Worm (Caenorhabditis elegans) whole organism, mixed stage, embryonic: ENCODE data around the gene nep-10.

ENCODE experiments used
- M03D4.4 ChIP-seq: sonication (generic microtip); optimal IDR thresholded peaks from 2 replicates; lab custom pipeline; 2017; ENCODE audit warnings: mild to moderate bottlenecking, missing genetic modification characterization, missing compliant biosample characterization
- bed-3 ChIP-seq: fragments of 200-800 bp; sonication (Bioruptor generic); optimal IDR thresholded peaks from 3 replicates; lab custom pipeline; 2018; ENCODE audit warnings: mild to moderate bottlenecking, missing genetic modification characterization, moderate library complexity, missing compliant biosample characterization
- ceh-39 ChIP-seq: fragments of 150-350 bp; optimal IDR thresholded peaks from 2 replicates; lab custom pipeline; 2014; ENCODE audit warnings: missing biosample characterization, missing genetic modification characterization
- ceh-43 ChIP-seq: fragments of 200-800 bp; sonication (Bioruptor generic); optimal IDR thresholded peaks from 2 replicates; lab custom pipeline; 2018; ENCODE audit warnings: mild to moderate bottlenecking, missing genetic modification characterization, moderate library complexity, missing compliant biosample characterization
- ceh-83 ChIP-seq: fragments of 200-800 bp; sonication (Bioruptor generic); optimal IDR thresholded peaks from 2 replicates; lab custom pipeline; 2018; ENCODE audit warnings: mild to moderate bottlenecking, missing genetic modification characterization, missing compliant biosample characterization
- ces-1 ChIP-seq: fragments of 150-350 bp; optimal IDR thresholded peaks from 2 replicates; lab custom pipeline; 2014; ENCODE audit warnings: missing biosample characterization, missing genetic modification reagents, missing genetic modification characterization
- cnd-1 ChIP-seq: fragments of 200-800 bp; sonication (Bioruptor generic); optimal IDR thresholded peaks from 2 replicates; lab custom pipeline; 2018; ENCODE audit warnings: mild to moderate bottlenecking, missing genetic modification characterization, missing compliant biosample characterization
- drap-1 ChIP-seq: fragments of 200-800 bp; sonication (Bioruptor generic); optimal IDR thresholded peaks from 3 replicates; lab custom pipeline; 2018; ENCODE audit warnings: mild to moderate bottlenecking, missing genetic modification characterization, missing compliant biosample characterization
- elt-1 ChIP-seq: sonication (generic microtip); optimal IDR thresholded peaks from 2 replicates; lab custom pipeline; 2017; ENCODE audit warnings: missing genetic modification characterization, mild to moderate bottlenecking, missing compliant biosample characterization, antibody characterized with exemption, moderate library complexity, borderline replicate concordance; ENCODE audit not compliant: insufficient read depth
- elt-3 ChIP-seq: fragments of 150-350 bp; optimal IDR thresholded peaks from 2 replicates; lab custom pipeline; 2014; ENCODE audit warnings: missing biosample characterization, missing genetic modification characterization
- flh-1 ChIP-seq: fragments of 200-800 bp; sonication (Bioruptor generic); optimal IDR thresholded peaks from 2 replicates; lab custom pipeline; 2018; ENCODE audit warnings: mild to moderate bottlenecking, missing genetic modification characterization, moderate library complexity, missing compliant biosample characterization
- ham-2 ChIP-seq: fragments of 200-800 bp; sonication (Bioruptor generic); optimal IDR thresholded peaks from 2 replicates; lab custom pipeline; 2018; ENCODE audit warnings: mild to moderate bottlenecking, missing genetic modification characterization, missing compliant biosample characterization
- hlh-1 ChIP-seq: fragments of 150-350 bp; optimal IDR thresholded peaks from 2 replicates; lab custom pipeline; 2014; ENCODE audit warnings: missing biosample characterization, missing genetic modification reagents, missing genetic modification characterization
- lin-13 ChIP-seq: fragments of 150-350 bp; optimal IDR thresholded peaks from 2 replicates; lab custom pipeline; 2014; ENCODE audit warnings: missing biosample characterization, missing genetic modification characterization
- lin-32 ChIP-seq: fragments of 200-800 bp; sonication (Bioruptor generic); optimal IDR thresholded peaks from 2 replicates; lab custom pipeline; 2018; ENCODE audit warnings: mild to moderate bottlenecking, missing genetic modification characterization, missing compliant biosample characterization
- lsy-2 ChIP-seq: fragments of 150-350 bp; optimal IDR thresholded peaks from 2 replicates; lab custom pipeline; 2014; ENCODE audit warnings: missing biosample characterization, missing genetic modification characterization
- mab-5 ChIP-seq: fragments of 150-350 bp; optimal IDR thresholded peaks from 2 replicates; lab custom pipeline; 2014; ENCODE audit warnings: missing biosample characterization, missing genetic modification characterization
- mls-2 ChIP-seq: sonication (generic microtip); optimal IDR thresholded peaks from 2 replicates; lab custom pipeline; 2016; ENCODE audit warnings: mild to moderate bottlenecking, missing genetic modification characterization, moderate library complexity, missing compliant biosample characterization
- nhr-12 ChIP-seq: fragments of 150-350 bp; optimal IDR thresholded peaks from 2 replicates; lab custom pipeline; 2014; ENCODE audit warnings: missing biosample characterization, missing genetic modification characterization
- nhr-2 ChIP-seq: fragments of 150-350 bp; optimal IDR thresholded peaks from 2 replicates; lab custom pipeline; 2014; ENCODE audit warnings: missing biosample characterization, missing genetic modification characterization
- nhr-237 ChIP-seq: fragments of 150-350 bp; optimal IDR thresholded peaks from 2 replicates; lab custom pipeline; 2014; ENCODE audit warnings: missing biosample characterization, missing genetic modification characterization
- nhr-28 ChIP-seq: fragments of 150-350 bp; optimal IDR thresholded peaks from 2 replicates; lab custom pipeline; 2014; ENCODE audit warnings: missing biosample characterization, missing genetic modification characterization
- nhr-76 ChIP-seq: sonication (generic microtip); optimal IDR thresholded peaks from 2 replicates; lab custom pipeline; 2017; ENCODE audit warnings: missing biosample characterization, missing genetic modification characterization
- pha-4 ChIP-seq: fragments of 150-350 bp; optimal IDR thresholded peaks from 2 replicates; lab custom pipeline; 2018; ENCODE audit warnings: missing biosample characterization, missing genetic modification reagents, missing genetic modification characterization
- sem-2 ChIP-seq: fragments of 200-800 bp; sonication (Bioruptor generic); optimal IDR thresholded peaks from 2 replicates; lab custom pipeline; 2018; ENCODE audit warnings: mild to moderate bottlenecking, missing genetic modification characterization, missing compliant biosample characterization
- snpc-4 ChIP-seq: fragments of 150-350 bp; optimal IDR thresholded peaks from 2 replicates; lab custom pipeline; 2014; ENCODE audit warnings: missing biosample characterization, missing genetic modification characterization
- sptf-1 ChIP-seq: sonication (generic microtip); optimal IDR thresholded peaks from 2 replicates; lab custom pipeline; 2017; ENCODE audit warnings: mild to moderate bottlenecking, missing genetic modification characterization, moderate library complexity, missing compliant biosample characterization
- tbx-8 ChIP-seq: fragments of 200-800 bp; sonication (Bioruptor generic); optimal IDR thresholded peaks from 2 replicates; lab custom pipeline; 2018; ENCODE audit warnings: mild to moderate bottlenecking, missing genetic modification characterization, moderate library complexity, missing compliant biosample characterization
- unc-120 ChIP-seq: sonication (generic microtip); optimal IDR thresholded peaks from 2 replicates; lab custom pipeline; 2017; ENCODE audit warnings: missing genetic modification characterization, missing compliant biosample characterization; ENCODE audit not compliant: poor library complexity, severe bottlenecking
- zip-8 ChIP-seq: fragments of 150-350 bp; optimal IDR thresholded peaks from 2 replicates; lab custom pipeline; 2014; ENCODE audit warnings: missing biosample characterization, missing genetic modification characterization
- ztf-11 ChIP-seq: fragments of 150-350 bp; optimal IDR thresholded peaks from 2 replicates; lab custom pipeline; 2014; ENCODE audit warnings: missing biosample characterization, missing genetic modification characterization

Gene nep-10

DNA sequence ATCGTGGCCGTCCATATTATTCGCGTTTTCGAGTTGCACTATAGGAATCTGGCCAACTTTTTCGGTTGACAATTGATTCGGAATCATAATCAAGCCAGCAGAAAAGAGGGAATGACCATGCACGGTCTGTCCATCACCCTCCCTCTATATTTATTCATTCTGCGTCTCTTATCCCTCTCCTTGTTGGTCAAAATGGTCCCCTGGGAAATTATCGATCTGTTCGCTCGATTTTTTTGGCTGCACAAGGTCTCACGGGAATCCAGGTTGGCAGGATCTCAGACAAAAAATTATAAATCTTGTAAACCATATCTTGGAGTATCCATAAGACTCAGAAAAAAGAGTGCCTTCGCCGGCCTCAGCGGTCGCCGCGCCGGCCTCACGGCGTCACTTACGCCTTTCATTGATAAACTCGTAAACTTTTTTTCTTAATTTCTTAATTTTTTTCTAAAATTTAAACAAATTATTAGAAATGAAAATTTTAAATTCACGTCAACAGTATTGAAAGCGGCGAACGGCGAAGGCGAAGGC lies 11.7 kb upstream of the nep-10 start, which contains the start of the genes F18A12.7 and F18A12.2:
F18A12.7 (minus strand) TSS at position 101 of the 528 bp plus-strand sequence.
F18A12.2 (plus strand) TSS at position 478 of the 528 bp plus-strand sequence.
- TF ChIP-seq hlh-1 (tag; lab: Kevin White, UChicago): no peak
- no peak for TF ChIP-seq sptf-1
- no peak for TF ChIP-seq elt-1
- no peak for TF ChIP-seq nhr-76
- no peak for TF ChIP-seq lin-13
- TF ChIP-seq tbx-8: no peak
- no peak for TF ChIP-seq lin-32 (GFP tag; lab: Kevin White, UChicago)
- TF ChIP-seq elt-3 (tag; lab: Kevin White, UChicago): no peak
- no peak for TF ChIP-seq pha-4
- TF ChIP-seq mab-5 (tag; lab: Kevin White, UChicago): no peak
- TF ChIP-seq drap-1 (GFP tag; lab: Kevin White, UChicago): no peak

DNA sequence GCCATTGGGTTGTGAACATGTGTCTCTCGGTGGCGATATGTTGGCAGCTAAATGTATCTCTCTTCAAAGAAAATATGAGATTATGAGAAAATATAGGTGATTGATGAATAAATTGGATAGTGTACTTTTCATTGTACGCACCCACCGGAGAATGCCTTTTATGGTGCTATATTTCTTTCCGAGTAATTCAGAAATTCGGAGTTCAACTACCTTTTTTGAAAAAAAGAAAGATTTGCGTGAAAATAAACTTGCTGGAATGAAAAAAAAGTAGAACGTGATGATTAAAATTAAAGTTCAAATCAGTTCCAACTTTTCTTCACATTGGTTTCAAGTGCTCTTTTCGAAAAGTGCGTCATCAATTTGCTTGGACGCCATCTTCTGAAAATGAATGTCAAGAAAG lies 781 bp upstream of the nep-10 start, which contains the start of gene nep-8:
nep-8 (plus strand) TSS at position 301 of the 400 bp plus-strand sequence.
- TF ChIP-seq ztf-11 (no peak), pha-4 (no peak), mab-5 (tag; lab: Kevin White, UChicago) (no peak), nhr-237 (tag; lab: Kevin White, UChicago) (no peak), lin-13 (no peak), drap-1 (GFP tag; lab: Kevin White, UChicago) (no peak), sptf-1 (no peak), M03D4.4 (tag; lab: Kevin White, UChicago) (no peak), nhr-2 (no peak)

DNA sequence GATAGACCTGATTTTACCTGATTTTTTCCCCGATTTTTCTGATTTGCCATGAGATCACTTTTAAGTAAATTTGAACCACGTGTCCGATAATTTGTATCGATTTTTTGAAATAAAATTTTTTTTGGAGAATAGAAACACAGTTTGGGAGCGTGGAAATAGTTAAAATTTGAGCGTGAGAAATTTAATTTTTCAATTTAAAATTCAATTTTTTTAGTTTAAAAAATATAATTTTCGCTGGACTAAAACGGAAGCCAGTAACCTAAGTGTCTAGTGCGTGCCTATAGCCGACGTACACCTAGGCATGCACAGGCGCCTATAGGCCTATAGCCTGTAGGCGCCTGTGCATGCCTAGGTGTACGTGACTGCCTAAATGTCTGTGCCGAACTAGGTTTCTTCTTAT lies 3.5 kb downstream of the nep-10 start, which contains the start of gene nep-9:
nep-9 (minus strand) TSS at position 101 of the 400 bp plus-strand sequence.
- TF ChIP-seq cnd-1 (no peak), M03D4.4 (tag; lab: Kevin White, UChicago) (no peak), elt-1 (no peak), flh-1 (no peak), ceh-39 (tag; lab: Kevin White, UChicago) (no peak), mls-2 (tag; lab: Kevin White, UChicago) (no peak), ham-2 (GFP tag; lab: Kevin White, UChicago) (no peak), elt-3 (tag; lab: Kevin White, UChicago) (no peak), ces-1 (GFP tag; lab: Kevin White, UChicago) (no peak), sem-2 (GFP tag; lab: Kevin White, UChicago) (no peak), nhr-76 (no peak), tbx-8 (no peak)

DNA sequence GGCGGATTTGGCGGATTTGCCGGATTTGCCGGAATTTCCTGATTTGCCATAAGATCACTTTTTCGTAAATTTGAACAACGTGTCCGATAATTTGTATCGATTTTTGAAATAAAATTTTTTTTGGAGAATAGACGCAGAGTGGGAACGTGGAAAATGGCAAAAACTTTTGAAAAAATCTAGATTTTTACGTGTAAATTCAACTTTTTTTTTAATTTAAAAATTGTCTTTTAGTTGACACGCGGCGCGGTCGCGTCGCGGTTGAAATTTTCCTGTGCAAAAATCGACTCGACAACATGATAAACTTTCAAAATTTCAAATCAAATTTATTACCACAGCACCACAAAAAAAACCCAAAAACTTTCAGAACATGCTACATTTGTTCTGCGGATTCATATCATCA lies 7.3 kb downstream of the nep-10 start, which contains the start of gene nep-20:
nep-20 (minus strand) TSS at position 101 of the 400 bp plus-strand sequence.
- TF ChIP-seq sptf-1 (no peak), ceh-43 (GFP tag; lab: Kevin White, UChicago) (no peak), snpc-4 (tag; lab: Kevin White, UChicago) (no peak), pha-4 (no peak), elt-3 (tag; lab: Kevin White, UChicago) (no peak), elt-1 (no peak), nhr-28 (no peak), bed-3 (GFP tag; lab: Kevin White, UChicago) (no peak), lsy-2 (tag; lab: Kevin White, UChicago) (no peak), M03D4.4 (tag; lab: Kevin White, UChicago) (no peak), zip-8 (tag; lab: Kevin White, UChicago) (no peak), tbx-8 (no peak), unc-120 (no peak), ham-2 (GFP tag; lab: Kevin White, UChicago) (no peak)

DNA sequence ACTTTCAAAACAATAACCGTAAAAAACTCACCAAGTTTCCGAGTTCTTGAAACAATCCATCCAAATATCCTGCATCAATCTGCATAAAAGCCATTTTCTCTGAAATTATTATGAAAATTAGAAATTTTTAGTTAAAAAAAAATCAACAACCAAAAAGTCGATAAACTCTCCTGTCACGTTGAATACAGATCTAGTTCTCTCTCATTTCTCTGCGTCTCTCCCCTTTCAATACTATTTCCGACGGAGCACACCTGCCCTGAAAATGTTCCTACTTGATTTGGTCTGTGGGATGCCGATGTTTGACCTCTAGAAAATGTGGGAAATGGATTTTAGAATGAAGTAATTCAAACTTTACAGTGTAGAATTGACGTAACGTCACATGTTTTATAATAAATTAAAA lies 15.3 kb downstream of the nep-10 start, which contains the start of gene T06D4.6:
T06D4.6 (minus strand) TSS at position 101 of the 400 bp plus-strand sequence.
- TF ChIP-seq nhr-12 (no peak), snpc-4 (tag; lab: Kevin White, UChicago) (no peak), lin-32 (GFP tag; lab: Kevin White, UChicago) (no peak)

DNA sequence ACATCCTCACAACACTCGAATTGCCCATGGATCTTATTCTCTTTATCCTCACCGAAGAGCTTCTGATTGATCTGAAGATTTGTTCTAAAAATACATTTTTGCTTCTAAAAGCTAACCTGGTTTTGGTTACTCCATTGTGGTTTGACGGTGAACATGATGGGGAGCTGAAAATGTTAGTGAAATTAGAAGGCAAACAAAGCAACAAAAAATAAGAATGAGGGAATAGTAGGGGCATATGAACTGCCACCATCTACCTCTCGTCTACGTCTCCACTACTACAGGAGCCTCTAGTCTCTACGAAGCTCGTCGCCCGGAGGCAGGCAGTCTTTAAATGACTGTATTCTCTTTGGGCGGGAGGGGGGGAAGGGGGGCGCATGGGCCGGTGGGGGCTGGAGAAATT lies 17.0 kb downstream of the nep-10 start, which contains the start of gene T06D4.2:
T06D4.2 (minus strand) TSS at position 170 of the 400 bp plus-strand sequence.
- TF ChIP-seq M03D4.4 (tag; lab: Kevin White, UChicago) (no peak), flh-1 (no peak), unc-120 (no peak), ztf-11 (no peak), cnd-1 (no peak), ceh-83 (GFP tag; lab: Kevin White, UChicago) (no peak), sptf-1 (no peak)
